Worm (Caenorhabditis elegans) whole organism, dauer: ENCODE data around the gene acdh-7.

Experiments used
- unc-62 ChIP-seq: sonication (generic microtip); optimal IDR thresholded peaks from 2 replicates; lab custom pipeline; 2017; ENCODE audit warnings: missing biosample characterization, missing genetic modification reagents, missing genetic modification characterization

acdh-7 gene

ce11 chrX:17217050-17217813, at the start of gene acdh-7:
acdh-7 (minus strand) TSS chrX:17217105.
- TF ChIP-seq unc-62 (GFP tag; lab: Kevin White, UChicago), result no peak

DNA sequence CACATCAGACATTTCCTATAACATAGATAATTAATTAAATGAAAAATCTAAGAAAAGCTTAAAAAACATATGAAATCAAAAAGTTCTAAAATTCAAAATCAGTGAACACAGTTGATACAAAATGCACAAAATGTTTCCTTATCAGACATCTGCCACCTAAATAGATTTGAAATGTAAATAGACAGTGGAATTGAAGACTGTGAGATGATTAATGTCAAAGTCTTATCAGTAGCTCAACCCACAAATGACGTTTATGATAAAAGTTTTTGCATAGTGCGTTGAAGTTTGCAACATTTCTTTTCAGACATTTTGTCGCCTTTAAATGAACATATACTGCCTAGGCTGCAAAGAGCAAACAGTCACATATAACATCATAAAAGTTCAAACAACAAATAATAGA, 39.9 kb upstream of the acdh-7 start, which contains the start of gene Y40C7B.4:
Y40C7B.4 (minus strand) TSS at position 19 of the 400 bp plus-strand sequence.
- no peak for TF ChIP-seq unc-62 (GFP tag; lab: Kevin White, UChicago)

- no peak for TF ChIP-seq unc-62 (GFP tag; lab: Kevin White, UChicago)
These were observed 30.4 kb upstream of the acdh-7 start for ce11 chrX:17247260-17247659.

ce11 chrX:17243053-17243452, 26.1 kb upstream of the acdh-7 start, which contains the start of gene T25G12.13:
T25G12.13 (plus strand) TSS chrX:17243353.
- no peak for TF ChIP-seq unc-62 (GFP tag; lab: Kevin White, UChicago)

ce11 chrX:17237439-17237838, 20.5 kb upstream of the acdh-7 start, which contains the start of gene T25G12.11:
T25G12.11 (minus strand) TSS chrX:17237539.
- TF ChIP-seq unc-62 (GFP tag; lab: Kevin White, UChicago), result no peak

ce11 chrX:17235749-17236561, 19.1 kb upstream of the acdh-7 start, which contains the start of gene dhs-30:
dhs-30 (minus strand) TSS chrX:17235838.
- TF ChIP-seq unc-62 (GFP tag; lab: Kevin White, UChicago), result no peak

ce11 chrX:17234988-17235387, 18.1 kb upstream of the acdh-7 start:
- TF ChIP-seq unc-62 (GFP tag; lab: Kevin White, UChicago), result no peak

DNA sequence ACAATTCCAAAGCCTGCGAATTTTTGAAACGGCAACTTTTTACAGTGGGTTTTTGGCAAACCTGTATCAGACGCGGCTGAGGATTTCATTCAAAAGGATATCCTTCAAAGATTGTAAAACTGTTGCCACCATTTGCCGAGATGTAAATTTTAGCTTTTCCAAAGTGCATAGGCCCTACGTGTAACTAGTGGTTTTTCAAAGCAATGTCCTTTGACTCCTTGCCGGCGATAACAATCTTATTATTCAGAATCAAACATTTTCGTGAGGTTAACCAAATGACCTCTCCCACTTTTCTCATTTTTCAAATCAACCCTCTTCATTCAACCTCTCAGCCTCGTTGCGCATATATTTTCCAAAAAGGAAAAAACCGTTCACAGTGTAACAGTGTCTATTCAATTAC, 14.4 kb upstream of the acdh-7 start, which contains the start of gene T25G12.3:
T25G12.3 (plus strand) TSS at position 301 of the 400 bp plus-strand sequence.
- no peak for TF ChIP-seq unc-62 (GFP tag; lab: Kevin White, UChicago)

- no peak for TF ChIP-seq unc-62 (GFP tag; lab: Kevin White, UChicago)
These were observed 13.2 kb upstream of the acdh-7 start, which contains the start of gene T25G12.6 for ce11 chrX:17230108-17230507. T25G12.6 (minus strand) TSS chrX:17230208.

ce11 chrX:17227376-17227775, 10.5 kb upstream of the acdh-7 start:
- no peak for TF ChIP-seq unc-62 (GFP tag; lab: Kevin White, UChicago)

ce11 chrX:17221873-17222525, 5.1 kb upstream of the acdh-7 start, which contains the start of gene rab-6.2:
rab-6.2 (plus strand) TSS chrX:17222475.
- TF ChIP-seq unc-62 (GFP tag; lab: Kevin White, UChicago), result no peak

ce11 chrX:17216178-17216577, 727 bp downstream of the acdh-7 start:
- no peak for TF ChIP-seq unc-62 (GFP tag; lab: Kevin White, UChicago)

DNA sequence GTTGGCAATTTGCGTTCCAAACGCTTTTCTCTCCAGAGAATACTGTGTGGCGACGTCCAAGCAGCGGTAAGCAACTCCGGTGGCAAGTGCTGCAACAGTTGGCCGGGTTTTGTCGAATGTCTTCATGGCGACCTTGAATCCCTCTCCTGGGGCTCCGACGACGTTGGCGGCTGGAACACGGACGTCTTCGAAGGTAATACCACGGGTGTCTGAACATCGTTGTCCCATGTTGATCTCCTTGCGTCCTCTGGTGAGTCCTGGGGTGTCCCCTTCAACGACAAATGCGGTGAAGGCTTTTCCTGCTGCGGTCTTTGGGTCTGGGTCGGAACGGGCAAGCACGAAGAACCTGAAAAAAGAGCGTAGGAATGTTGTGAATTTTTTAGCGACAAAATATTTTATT, 1.2 kb downstream of the acdh-7 start:
- no peak for TF ChIP-seq unc-62 (GFP tag; lab: Kevin White, UChicago)

DNA sequence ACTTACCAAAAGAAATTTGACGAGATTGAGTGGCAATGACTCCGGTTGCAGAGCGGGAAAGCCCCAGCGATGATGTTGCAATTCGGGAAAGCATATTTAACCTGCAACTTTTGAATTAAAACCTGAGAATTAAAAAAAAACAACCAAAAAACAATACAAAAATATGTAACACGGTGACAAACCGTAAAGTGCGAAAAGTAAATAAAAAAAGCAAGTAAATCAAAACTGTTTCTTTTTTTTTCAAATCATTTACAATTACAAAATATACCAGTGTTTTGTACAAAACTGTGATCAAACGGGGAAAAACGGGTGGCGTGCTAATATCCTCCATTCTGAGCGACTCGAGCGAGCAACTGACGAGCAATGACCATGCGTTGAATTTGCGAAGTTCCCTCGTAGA, 2.1 kb downstream of the acdh-7 start, which contains the start of gene acdh-10:
acdh-10 (minus strand) TSS at position 101 of the 400 bp plus-strand sequence.
- TF ChIP-seq unc-62 (GFP tag; lab: Kevin White, UChicago), result no peak

- TF ChIP-seq unc-62 (GFP tag; lab: Kevin White, UChicago), result no peak
These were observed 5.4 kb downstream of the acdh-7 start for ce11 chrX:17211513-17211912.
